Fruit fly (Drosophila melanogaster) whole organism, embryonic: Measurements from ENCODE around the gene CG16717.

ENCODE experiments used
- CG10462 ChIP-seq: fragments of 200-800 bp; sonication (Bioruptor generic); optimal IDR thresholded peaks from 2 replicates; lab custom pipeline; 2016; ENCODE audit warnings: missing biosample characterization, missing genetic modification characterization
- CG10565 ChIP-seq: fragments of 200-800 bp; sonication (Bioruptor generic); optimal IDR thresholded peaks from 3 replicates; lab custom pipeline; 2016; ENCODE audit warnings: missing biosample characterization, mild to moderate bottlenecking, missing genetic modification characterization
- CG11560 ChIP-seq: fragments of 200-800 bp; sonication (Bioruptor generic); IDR thresholded peaks from 3 replicates; pipeline ENCODE4 v1.3.6; 2022; ENCODE audit warnings: missing biosample characterization, missing genetic modification characterization
- CG11696 ChIP-seq: fragments of 200-800 bp; sonication (Bioruptor generic); IDR thresholded peaks from 2 replicates; pipeline ENCODE4 v1.3.6; 2022; ENCODE audit warnings: missing biosample characterization, missing genetic modification characterization
- CG12104 ChIP-seq: fragments of 200-800 bp; sonication (Bioruptor generic); optimal IDR thresholded peaks from 3 replicates; lab custom pipeline; 2016; ENCODE audit warnings: missing biosample characterization, missing genetic modification characterization
- CG12659 ChIP-seq: fragments of 200-800 bp; sonication (Bioruptor generic); optimal IDR thresholded peaks from 3 replicates; lab custom pipeline; 2017; ENCODE audit warnings: mild to moderate bottlenecking, missing biosample characterization, missing genetic modification reagents, missing genetic modification characterization
- CG12744 ChIP-seq: fragments of 200-800 bp; sonication (Bioruptor generic); optimal IDR thresholded peaks from 2 replicates; lab custom pipeline; 2016; ENCODE audit warnings: missing biosample characterization, missing genetic modification characterization
- CG12942 ChIP-seq: fragments of 200-800 bp; sonication (Bioruptor generic); optimal IDR thresholded peaks from 3 replicates; lab custom pipeline; 2016; ENCODE audit warnings: missing biosample characterization, missing genetic modification characterization
- CG17328 ChIP-seq: fragments of 200-800 bp; sonication (Bioruptor generic); IDR thresholded peaks from 2 replicates; pipeline ENCODE4 v1.3.6; 2022; ENCODE audit warnings: missing biosample characterization, missing genetic modification characterization
- CG18599 ChIP-seq: fragments of 200-800 bp; sonication (Bioruptor generic); optimal IDR thresholded peaks from 3 replicates; lab custom pipeline; 2017; ENCODE audit warnings: missing biosample characterization, missing genetic modification characterization, mild to moderate bottlenecking, moderate library complexity, missing genetic modification reagents
- CG18764 ChIP-seq: fragments of 200-800 bp; sonication (Bioruptor generic); optimal IDR thresholded peaks from 3 replicates; lab custom pipeline; 2016; ENCODE audit warnings: missing biosample characterization, missing genetic modification characterization
- CG31224 ChIP-seq: fragments of 200-800 bp; sonication (Bioruptor generic); IDR thresholded peaks from 2 replicates; pipeline ENCODE4 v1.3.6; 2022; ENCODE audit warnings: missing biosample characterization, missing genetic modification characterization
- CG5245 ChIP-seq: fragments of 200-800 bp; sonication (Bioruptor generic); optimal IDR thresholded peaks from 3 replicates; lab custom pipeline; 2016; ENCODE audit warnings: missing biosample characterization, missing genetic modification characterization
- CG6654 ChIP-seq: fragments of 200-800 bp; sonication (Bioruptor generic); optimal IDR thresholded peaks from 2 replicates; lab custom pipeline; 2017; ENCODE audit warnings: missing biosample characterization, mild to moderate bottlenecking, missing genetic modification characterization
- CG7928 ChIP-seq: fragments of 200-800 bp; sonication (Bioruptor generic); optimal IDR thresholded peaks from 2 replicates; lab custom pipeline; 2017; ENCODE audit warnings: missing biosample characterization, mild to moderate bottlenecking, missing genetic modification characterization
- CG8765 ChIP-seq: fragments of 200-800 bp; sonication (Bioruptor generic); IDR thresholded peaks from 2 replicates; pipeline ENCODE4 v1.3.6; 2022; ENCODE audit warnings: missing biosample characterization, missing genetic modification characterization
- CG9215 ChIP-seq: fragments of 200-800 bp; sonication (Bioruptor generic); IDR thresholded peaks from 2 replicates; pipeline ENCODE4 v1.3.6; 2022; ENCODE audit warnings: missing biosample characterization, missing genetic modification characterization
- CG9727 ChIP-seq: fragments of 200-800 bp; sonication (Bioruptor generic); optimal IDR thresholded peaks from 3 replicates; lab custom pipeline; 2017; ENCODE audit warnings: missing biosample characterization, mild to moderate bottlenecking, missing genetic modification characterization
- CG9817 ChIP-seq: fragments of 200-800 bp; sonication (Bioruptor generic); optimal IDR thresholded peaks from 2 replicates; lab custom pipeline; 2018; ENCODE audit warnings: missing biosample characterization, mild to moderate bottlenecking, missing genetic modification characterization, moderate library complexity
- CrebB ChIP-seq: fragments of 200-800 bp; sonication (Bioruptor generic); optimal IDR thresholded peaks from 3 replicates; lab custom pipeline; 2018; ENCODE audit warnings: missing biosample characterization, mild to moderate bottlenecking, missing genetic modification characterization
- D ChIP-seq, 2 experiments: fragments of 200-800 bp in 1 of 2; fragments of >200 bp in 1 of 2; sonication (Bioruptor generic) in 1 of 2; optimal IDR thresholded peaks; 2 replicates in 1 of 2; 3 replicates in 1 of 2; lab custom pipeline; 2017; ENCODE audit warnings: mild to moderate bottlenecking in 1 of 2, missing biosample characterization in 1 of 2, missing genetic modification characterization in 1 of 2, missing genetic modification reagents in 1 of 2
- Eip74EF ChIP-seq, 2 experiments: fragments of 200-800 bp in 1 of 2; fragments of >200 bp in 1 of 2; sonication (Bioruptor generic) in 1 of 2; optimal IDR thresholded peaks; 2 replicates each; lab custom pipeline; 2017 to 2019; ENCODE audit warnings: missing biosample characterization in 2 of 2, missing genetic modification characterization in 2 of 2, mild to moderate bottlenecking in 1 of 2, moderate library complexity in 1 of 2
- Fer3 ChIP-seq: fragments of 200-800 bp; sonication (Bioruptor generic); optimal IDR thresholded peaks from 2 replicates; lab custom pipeline; 2018; ENCODE audit warnings: missing biosample characterization, mild to moderate bottlenecking, missing genetic modification characterization, moderate library complexity
- Gug ChIP-seq: fragments of 200-800 bp; sonication (Bioruptor generic); IDR thresholded peaks from 4 replicates; pipeline ENCODE4 v1.3.6; 2022; ENCODE audit warnings: missing biosample characterization, missing genetic modification characterization
- Hr39 ChIP-seq: fragments of >200 bp; optimal IDR thresholded peaks from 2 replicates; lab custom pipeline; 2017
- Kr ChIP-seq: fragments of 200-800 bp; sonication (Bioruptor generic); optimal IDR thresholded peaks from 2 replicates; lab custom pipeline; 2017; ENCODE audit warnings: missing biosample characterization, mild to moderate bottlenecking, missing genetic modification characterization
- Lim3 ChIP-seq: fragments of 200-800 bp; sonication (Bioruptor generic); IDR thresholded peaks from 2 replicates; pipeline ENCODE4 v1.3.6; 2022; ENCODE audit warnings: missing biosample characterization, missing genetic modification characterization
- NK7.1 ChIP-seq: fragments of 200-800 bp; sonication (Bioruptor generic); optimal IDR thresholded peaks from 3 replicates; lab custom pipeline; 2016; ENCODE audit warnings: missing biosample characterization, missing genetic modification characterization
- Nf-YA ChIP-seq: fragments of 200-800 bp; sonication (Bioruptor generic); IDR thresholded peaks from 2 replicates; pipeline ENCODE4 v1.3.6; 2022; ENCODE audit warnings: missing biosample characterization, missing genetic modification characterization
- ash1 ChIP-seq: fragments of 200-800 bp; sonication (Bioruptor generic); optimal IDR thresholded peaks from 2 replicates; lab custom pipeline; 2018; ENCODE audit warnings: missing biosample characterization, mild to moderate bottlenecking, missing genetic modification characterization
- az2 ChIP-seq: fragments of 200-800 bp; sonication (Bioruptor generic); optimal IDR thresholded peaks from 3 replicates; lab custom pipeline; 2016; ENCODE audit warnings: missing biosample characterization, missing genetic modification characterization
- bab2 ChIP-seq: fragments of 200-800 bp; sonication (Bioruptor generic); optimal IDR thresholded peaks from 2 replicates; lab custom pipeline; 2016; ENCODE audit warnings: missing biosample characterization, missing genetic modification characterization
- bigmax ChIP-seq: fragments of 200-800 bp; sonication (Bioruptor generic); optimal IDR thresholded peaks from 2 replicates; lab custom pipeline; 2018; ENCODE audit warnings: missing biosample characterization, mild to moderate bottlenecking, missing genetic modification characterization
- da ChIP-seq: fragments of 200-800 bp; sonication (Bioruptor generic); optimal IDR thresholded peaks from 2 replicates; lab custom pipeline; 2016; ENCODE audit warnings: missing biosample characterization, missing genetic modification characterization
- fd3F ChIP-seq: fragments of 200-800 bp; sonication (Bioruptor generic); optimal IDR thresholded peaks from 2 replicates; lab custom pipeline; 2018; ENCODE audit warnings: missing biosample characterization, mild to moderate bottlenecking, missing genetic modification characterization, moderate library complexity
- ftz-f1 ChIP-seq: fragments of 200-800 bp; sonication (Bioruptor generic); optimal IDR thresholded peaks from 2 replicates; lab custom pipeline; 2016; ENCODE audit warnings: missing biosample characterization, missing genetic modification characterization
- fu2 ChIP-seq: fragments of 200-800 bp; sonication (Bioruptor generic); optimal IDR thresholded peaks from 2 replicates; lab custom pipeline; 2016; ENCODE audit warnings: missing biosample characterization, missing genetic modification characterization
- grn ChIP-seq: fragments of 200-800 bp; sonication (Bioruptor generic); optimal IDR thresholded peaks from 3 replicates; lab custom pipeline; 2017; ENCODE audit warnings: missing biosample characterization, missing genetic modification characterization
- jumu ChIP-seq: fragments of 200-800 bp; sonication (Bioruptor generic); optimal IDR thresholded peaks from 3 replicates; lab custom pipeline; 2016; ENCODE audit warnings: missing biosample characterization, missing genetic modification characterization
- lilli ChIP-seq: fragments of 200-800 bp; sonication (Bioruptor generic); optimal IDR thresholded peaks from 3 replicates; lab custom pipeline; 2016; ENCODE audit warnings: missing biosample characterization, missing genetic modification characterization
- mld ChIP-seq: fragments of 200-800 bp; sonication (Bioruptor generic); IDR thresholded peaks from 3 replicates; pipeline ENCODE4 v1.3.6; 2022; ENCODE audit warnings: missing biosample characterization, missing genetic modification characterization; ENCODE audit not compliant: partially characterized antibody
- nmo ChIP-seq: fragments of 200-800 bp; sonication (Bioruptor generic); optimal IDR thresholded peaks from 2 replicates; lab custom pipeline; 2018; ENCODE audit warnings: missing biosample characterization, mild to moderate bottlenecking, missing genetic modification characterization, moderate library complexity
- pho ChIP-seq: fragments of 200-800 bp; sonication (Bioruptor generic); optimal IDR thresholded peaks from 2 replicates; lab custom pipeline; 2016; ENCODE audit warnings: missing biosample characterization, missing genetic modification characterization
- psq ChIP-seq: fragments of 200-800 bp; sonication (Bioruptor generic); optimal IDR thresholded peaks from 2 replicates; lab custom pipeline; 2017; ENCODE audit warnings: missing biosample characterization, missing genetic modification characterization
- sens ChIP-seq: fragments of 200-800 bp; sonication (Bioruptor generic); peaks from one replicate; lab custom pipeline; 2016; ENCODE audit warnings: missing biosample characterization, missing genetic modification characterization
- unc-4 ChIP-seq: fragments of 200-800 bp; sonication (Bioruptor generic); IDR thresholded peaks from 2 replicates; pipeline ENCODE4 v1.3.6; 2022; ENCODE audit warnings: missing biosample characterization, missing genetic modification characterization; ENCODE audit not compliant: partially characterized antibody
- zen2 ChIP-seq: fragments of 200-800 bp; sonication (Bioruptor generic); IDR thresholded peaks from 3 replicates; pipeline ENCODE4 v1.3.6; 2022; ENCODE audit warnings: missing biosample characterization, missing genetic modification characterization; ENCODE audit not compliant: partially characterized antibody
- zf30C ChIP-seq: fragments of 200-800 bp; sonication (Bioruptor generic); optimal IDR thresholded peaks from 3 replicates; lab custom pipeline; 2018; ENCODE audit warnings: missing biosample characterization, mild to moderate bottlenecking, missing genetic modification characterization

The CG16717 gene

DNA sequence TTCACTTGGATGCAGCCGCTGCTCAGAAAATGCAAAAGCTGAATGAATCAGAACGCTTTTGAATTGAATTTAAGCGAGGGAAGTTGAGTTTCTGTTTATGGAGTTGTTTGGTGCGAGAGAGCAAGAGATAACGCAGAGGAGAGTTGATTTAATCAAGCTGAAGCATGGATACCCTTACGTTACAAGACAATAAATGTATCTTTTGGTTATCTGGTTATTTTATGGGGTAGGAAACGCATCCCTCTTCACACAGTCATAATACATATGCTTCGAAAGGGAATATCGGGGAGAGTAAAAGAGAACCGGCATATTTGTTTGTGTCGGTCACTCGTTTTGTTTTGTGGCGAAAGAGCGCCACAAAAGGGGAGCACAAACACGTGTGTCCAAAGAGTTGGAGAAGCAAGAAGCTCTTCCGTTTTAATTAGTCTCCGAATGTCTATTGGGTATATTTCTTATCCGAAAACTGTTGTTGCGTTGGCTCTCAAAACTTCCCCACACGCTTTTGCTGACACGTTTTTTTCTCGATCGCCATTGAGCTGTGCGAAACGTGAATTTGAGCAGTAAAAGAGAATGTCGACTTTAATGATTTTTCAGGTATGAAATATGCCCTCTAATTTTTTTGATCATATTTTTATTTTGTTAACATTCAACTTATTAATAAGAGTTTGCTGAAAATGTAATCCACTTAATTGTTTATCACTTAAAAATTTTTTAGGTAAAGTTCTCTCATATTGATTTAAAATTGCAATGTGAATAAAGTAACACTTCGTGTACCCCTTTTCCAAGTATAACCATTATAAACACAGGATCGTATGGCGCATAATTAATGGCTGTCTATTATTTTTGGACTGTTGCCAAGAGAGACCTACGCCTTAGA, 17.9 kb downstream of the CG16717 start, which contains the start of gene Prps (continued):
- TF ChIP-seq grn (GFP tag; lab: Kevin White, UChicago) (peak; percentile 52), CrebB (tag; lab: Kevin White, UChicago) (peak; percentile 84), NK7.1 (GFP tag; lab: Kevin White, UChicago) (peak; percentile 67), CG11560 (tag; lab: Robert Waterston, UW) (peak; percentile 43; the same call in 1 of the 3 replicates), psq (peak; percentile 63), Hr39 (lab: Kevin White, UChicago) (no peak), ash1 (GFP tag; lab: Kevin White, UChicago) (peak; percentile 16), Nf-YA (GFP tag; lab: Robert Waterston, UW) (no peak; the same call in 1 of the 2 replicates), D (optimal IDR thresholded peaks at IDR 0.05; lab: Kevin White, UChicago) (no peak), D (GFP tag; optimal IDR thresholded peaks at IDR 0.05; lab: Kevin White, UChicago) (peak; percentile 36), CG12659 (GFP tag; lab: Kevin White, UChicago) (peak; percentile 48), CG8765 (peak; percentile 58; the same call in 1 of the 2 replicates), Gug (GFP tag; lab: Robert Waterston, UW) (peak; percentile 78), mld (GFP tag; lab: Robert Waterston, UW) (no peak), unc-4 (GFP tag; lab: Robert Waterston, UW) (peak; percentile 33; the same call in 1 of the 2 replicates), fu2 (GFP tag; lab: Kevin White, UChicago) (peak; percentile 63), ftz-f1 (GFP tag; lab: Kevin White, UChicago) (no peak), CG9215 (GFP tag; lab: Robert Waterston, UW) (peak; percentile 45; the same call in 1 of the 2 replicates), CG6654 (GFP tag; lab: Kevin White, UChicago) (peak; percentile 20), CG31224 (GFP tag; lab: Robert Waterston, UW) (peak; percentile 72), Eip74EF (GFP tag; optimal IDR thresholded peaks at IDR 0.05; lab: Kevin White, UChicago) (peak in 1 of 2 experiments; percentile 80), pho (GFP tag; lab: Kevin White, UChicago) (peak; percentile 53), CG7928 (GFP tag; lab: Kevin White, UChicago) (no peak), az2 (GFP tag; lab: Kevin White, UChicago) (peak; percentile 74), Kr (GFP tag; lab: Kevin White, UChicago) (no peak), zf30C (GFP tag; lab: Kevin White, UChicago) (no peak), jumu (GFP tag; lab: Kevin White, UChicago) (peak; percentile 82), fd3F (GFP tag; lab: Kevin White, UChicago) (peak; percentile 37), CG10565 (GFP tag; lab: Kevin White, UChicago) (no peak), zen2 (no peak), nmo (peak; percentile 27), CG9727 (GFP tag; lab: Kevin White, UChicago) (peak; percentile 50), CG12744 (GFP tag; lab: Kevin White, UChicago) (peak; percentile 50), bab2 (GFP tag; lab: Kevin White, UChicago) (peak; percentile 60), sens (GFP tag; lab: Kevin White, UChicago) (peak; percentile 96), lilli (GFP tag; lab: Kevin White, UChicago) (peak; percentile 81), CG12104 (peak; percentile 67), CG12942 (GFP tag; lab: Kevin White, UChicago) (peak; percentile 67), CG11696 (GFP tag; lab: Robert Waterston, UW) (peak; percentile 73), da (GFP tag; lab: Kevin White, UChicago) (peak; percentile 46), CG10462 (no peak), CG18599 (GFP tag; lab: Kevin White, UChicago) (peak; percentile 89), CG18764 (GFP tag; lab: Kevin White, UChicago) (peak; percentile 54), Lim3 (no peak), bigmax (GFP tag; lab: Kevin White, UChicago) (peak; percentile 39), Fer3 (tag; lab: Kevin White, UChicago) (peak; percentile 83), CG17328 (GFP tag; lab: Robert Waterston, UW) (peak; percentile 75), CG5245 (GFP tag; lab: Kevin White, UChicago) (peak; percentile 56), CG9817 (peak; percentile 52)
